Worm (Caenorhabditis elegans): ENCODE measurements around the gene sre-43.

Gene sre-43

ce11 chrII:13945527-13945926 lies 23.4 kb downstream of the sre-43 start:
- TF ChIP-seq cog-1 (tag; optimal IDR thresholded peaks at IDR 0.05) (no peak), T22C8.4 (GFP tag; IDR thresholded peaks at IDR 0.05) (no peak), tab-1 (GFP tag; IDR thresholded peaks at IDR 0.05) (no peak), ztf-29 (GFP tag; IDR thresholded peaks at IDR 0.05) (no peak), med-1 (GFP tag; optimal IDR thresholded peaks at IDR 0.05; ENCODE audit: insufficient read depth) (no peak), klf-2 (GFP tag; conservative IDR thresholded peaks at IDR 0.05) (no peak), ref-1 (GFP tag; conservative IDR thresholded peaks at IDR 0.05) (no peak), flt-1 (GFP tag; IDR thresholded peaks at IDR 0.05) (no peak), ztf-23 (GFP tag; IDR thresholded peaks at IDR 0.05) (no peak)

- TF ChIP-seq klf-2 (GFP tag; conservative IDR thresholded peaks at IDR 0.05) (no peak), tab-1 (GFP tag; IDR thresholded peaks at IDR 0.05) (no peak), cog-1 (tag; optimal IDR thresholded peaks at IDR 0.05) (no peak), T22C8.4 (GFP tag; IDR thresholded peaks at IDR 0.05) (no peak), flt-1 (GFP tag; IDR thresholded peaks at IDR 0.05) (no peak), ref-1 (GFP tag; conservative IDR thresholded peaks at IDR 0.05) (no peak), ztf-23 (GFP tag; IDR thresholded peaks at IDR 0.05) (no peak), med-1 (GFP tag; optimal IDR thresholded peaks at IDR 0.05; ENCODE audit: insufficient read depth) (no peak)
These were observed 29.3 kb downstream of the sre-43 start, which contains the start of gene W07G1.1 for ce11 chrII:13939531-13939930. W07G1.1 (minus strand) TSS chrII:13939631.

- TF ChIP-seq med-1 (GFP tag; optimal IDR thresholded peaks at IDR 0.05; ENCODE audit: insufficient read depth) (no peak), flt-1 (GFP tag; IDR thresholded peaks at IDR 0.05) (no peak), T22C8.4 (GFP tag; IDR thresholded peaks at IDR 0.05) (0 out of 2 replicates have a peak, but pooled peaks have one; percentile 31)
These were observed 30.6 kb downstream of the sre-43 start for ce11 chrII:13938290-13938689.

ce11 chrII:13935907-13936306 lies 33.0 kb downstream of the sre-43 start:
- TF ChIP-seq ztf-23 (GFP tag; IDR thresholded peaks at IDR 0.05) (no peak), tab-1 (GFP tag; IDR thresholded peaks at IDR 0.05) (no peak), ref-1 (GFP tag; conservative IDR thresholded peaks at IDR 0.05) (no peak), flt-1 (GFP tag; IDR thresholded peaks at IDR 0.05) (no peak), cog-1 (tag; optimal IDR thresholded peaks at IDR 0.05) (no peak), ztf-29 (GFP tag; IDR thresholded peaks at IDR 0.05) (no peak), T22C8.4 (GFP tag; IDR thresholded peaks at IDR 0.05) (no peak), med-1 (GFP tag; optimal IDR thresholded peaks at IDR 0.05; ENCODE audit: insufficient read depth) (no peak), klf-2 (GFP tag; conservative IDR thresholded peaks at IDR 0.05) (no peak)

ce11 chrII:13933534-13933933 lies 35.3 kb downstream of the sre-43 start:
- no peak for TF ChIP-seq ztf-23 (GFP tag; IDR thresholded peaks at IDR 0.05)
- no peak for TF ChIP-seq flt-1 (GFP tag; IDR thresholded peaks at IDR 0.05)
- TF ChIP-seq tab-1 (GFP tag; IDR thresholded peaks at IDR 0.05), result no peak
- TF ChIP-seq med-1 (GFP tag; optimal IDR thresholded peaks at IDR 0.05; ENCODE audit: insufficient read depth), result no peak
- no peak for TF ChIP-seq cog-1 (tag; optimal IDR thresholded peaks at IDR 0.05)
- no peak for TF ChIP-seq klf-2 (GFP tag; conservative IDR thresholded peaks at IDR 0.05)
- TF ChIP-seq ref-1 (GFP tag; conservative IDR thresholded peaks at IDR 0.05), result no peak
- no peak for TF ChIP-seq ztf-29 (GFP tag; IDR thresholded peaks at IDR 0.05)
- no peak for TF ChIP-seq T22C8.4 (GFP tag; IDR thresholded peaks at IDR 0.05)

ce11 chrII:13931944-13932343 lies 36.9 kb downstream of the sre-43 start, which contains the start of gene hot-3:
hot-3 (minus strand) TSS chrII:13932044.
- TF ChIP-seq flt-1 (GFP tag; IDR thresholded peaks at IDR 0.05), result no peak
- no peak for TF ChIP-seq ztf-29 (GFP tag; IDR thresholded peaks at IDR 0.05)
- no peak for TF ChIP-seq ztf-23 (GFP tag; IDR thresholded peaks at IDR 0.05)
- no peak for TF ChIP-seq med-1 (GFP tag; optimal IDR thresholded peaks at IDR 0.05; ENCODE audit: insufficient read depth)
- TF ChIP-seq tab-1 (GFP tag; IDR thresholded peaks at IDR 0.05), result no peak
- no peak for TF ChIP-seq cog-1 (tag; optimal IDR thresholded peaks at IDR 0.05)
- TF ChIP-seq klf-2 (GFP tag; conservative IDR thresholded peaks at IDR 0.05), result no peak
- no peak for TF ChIP-seq T22C8.4 (GFP tag; IDR thresholded peaks at IDR 0.05)
- no peak for TF ChIP-seq ref-1 (GFP tag; conservative IDR thresholded peaks at IDR 0.05)

ce11 chrII:13924909-13925308 lies 44.0 kb downstream of the sre-43 start, which contains the start of gene mltn-5:
mltn-5 (plus strand) TSS chrII:13925209.
- no peak for TF ChIP-seq tab-1 (GFP tag; IDR thresholded peaks at IDR 0.05)
- TF ChIP-seq klf-2 (GFP tag; conservative IDR thresholded peaks at IDR 0.05), result no peak
- no peak for TF ChIP-seq cog-1 (tag; optimal IDR thresholded peaks at IDR 0.05)
- TF ChIP-seq ztf-29 (GFP tag; IDR thresholded peaks at IDR 0.05), result no peak
- no peak for TF ChIP-seq flt-1 (GFP tag; IDR thresholded peaks at IDR 0.05)
- TF ChIP-seq ref-1 (GFP tag; conservative IDR thresholded peaks at IDR 0.05), result no peak
- no peak for TF ChIP-seq ztf-23 (GFP tag; IDR thresholded peaks at IDR 0.05)
- no peak for TF ChIP-seq T22C8.4 (GFP tag; IDR thresholded peaks at IDR 0.05)
- no peak for TF ChIP-seq med-1 (GFP tag; optimal IDR thresholded peaks at IDR 0.05; ENCODE audit: insufficient read depth)

- TF ChIP-seq cog-1 (tag; optimal IDR thresholded peaks at IDR 0.05) (no peak), flt-1 (GFP tag; IDR thresholded peaks at IDR 0.05) (no peak), med-1 (GFP tag; optimal IDR thresholded peaks at IDR 0.05; ENCODE audit: insufficient read depth) (no peak), ztf-23 (GFP tag; IDR thresholded peaks at IDR 0.05) (0 out of 2 replicates have a peak, but pooled peaks have one; percentile 6), ztf-29 (GFP tag; IDR thresholded peaks at IDR 0.05) (no peak), ref-1 (GFP tag; conservative IDR thresholded peaks at IDR 0.05) (no peak)
These were observed 49.8 kb downstream of the sre-43 start for ce11 chrII:13919100-13919499.
